Fruit fly (Drosophila melanogaster) whole organism, embryonic: ENCODE data around the gene CG8993.

Experiments used
- Awh ChIP-seq: fragments of 200-800 bp; sonication (Bioruptor generic); IDR thresholded peaks from 2 replicates; pipeline ENCODE4, ENCODE4 v1.3.6; 2022; ENCODE audit warnings: missing biosample characterization, missing genetic modification characterization
- BtbVII ChIP-seq: fragments of 200-800 bp; sonication (Bioruptor generic); optimal IDR thresholded peaks from 3 replicates; lab custom pipeline; 2017; ENCODE audit warnings: missing biosample characterization, mild to moderate bottlenecking, missing genetic modification characterization
- CG10267 ChIP-seq: fragments of 200-800 bp; sonication (Bioruptor generic); optimal IDR thresholded peaks from 2 replicates; lab custom pipeline; 2018; ENCODE audit warnings: missing biosample characterization, mild to moderate bottlenecking, missing genetic modification characterization, moderate library complexity
- CG11695 ChIP-seq: fragments of 200-800 bp; sonication (Bioruptor generic); IDR thresholded peaks from 3 replicates; pipeline ENCODE4 v1.3.6; 2022; ENCODE audit warnings: missing biosample characterization, missing genetic modification characterization
- CG12769 ChIP-seq: fragments of 200-800 bp; sonication (Bioruptor generic); optimal IDR thresholded peaks from 2 replicates; lab custom pipeline; 2019; ENCODE audit warnings: missing biosample characterization, mild to moderate bottlenecking, missing genetic modification characterization, moderate library complexity
- CG13775 ChIP-seq: fragments of 200-800 bp; sonication (Bioruptor generic); optimal IDR thresholded peaks from 3 replicates; lab custom pipeline; 2017; ENCODE audit warnings: missing biosample characterization, mild to moderate bottlenecking, missing genetic modification characterization
- CG15601 ChIP-seq: fragments of 200-800 bp; sonication (Bioruptor generic); optimal IDR thresholded peaks from 3 replicates; lab custom pipeline; 2019; ENCODE audit warnings: missing biosample characterization, mild to moderate bottlenecking, missing genetic modification characterization, moderate library complexity
- CG15696 ChIP-seq: fragments of 200-800 bp; sonication (Bioruptor generic); optimal IDR thresholded peaks from 2 replicates; lab custom pipeline; 2019; ENCODE audit warnings: missing biosample characterization, mild to moderate bottlenecking, missing genetic modification characterization, moderate library complexity
- CG31441 ChIP-seq: fragments of 200-800 bp; sonication (Bioruptor generic); IDR thresholded peaks from 2 replicates; pipeline ENCODE4 v1.3.6; 2022; ENCODE audit warnings: missing biosample characterization, missing genetic modification characterization
- CG3281 ChIP-seq: fragments of 200-800 bp; sonication (Bioruptor generic); optimal IDR thresholded peaks from 3 replicates; lab custom pipeline; 2017; ENCODE audit warnings: missing biosample characterization, mild to moderate bottlenecking, missing genetic modification characterization
- CG34376 ChIP-seq: fragments of 200-800 bp; sonication (Bioruptor generic); optimal IDR thresholded peaks from 2 replicates; lab custom pipeline; 2018; ENCODE audit warnings: missing biosample characterization, mild to moderate bottlenecking, missing genetic modification characterization
- CG4360 ChIP-seq: fragments of 200-800 bp; sonication (Bioruptor generic); IDR thresholded peaks from 2 replicates; pipeline ENCODE4 v1.3.6; 2022; ENCODE audit warnings: missing biosample characterization, missing genetic modification characterization
- CG6654 ChIP-seq: fragments of 200-800 bp; sonication (Bioruptor generic); optimal IDR thresholded peaks from 2 replicates; lab custom pipeline; 2017; ENCODE audit warnings: missing biosample characterization, mild to moderate bottlenecking, missing genetic modification characterization
- CG6791 ChIP-seq: fragments of 200-800 bp; sonication (Bioruptor generic); IDR thresholded peaks from 3 replicates; pipeline ENCODE4 v1.3.6; 2022; ENCODE audit warnings: missing biosample characterization, missing genetic modification characterization; ENCODE audit not compliant: partially characterized antibody
- CG8924 ChIP-seq: fragments of 200-800 bp; optimal IDR thresholded peaks from 3 replicates; lab custom pipeline; 2019; ENCODE audit warnings: missing biosample characterization, mild to moderate bottlenecking, missing genetic modification characterization, moderate library complexity
- Deaf1 ChIP-seq: fragments of 200-800 bp; optimal IDR thresholded peaks from 3 replicates; lab custom pipeline; 2019; ENCODE audit warnings: missing biosample characterization, mild to moderate bottlenecking, missing genetic modification characterization, moderate library complexity
- Doc2 ChIP-seq: fragments of 200-800 bp; sonication (Bioruptor generic); IDR thresholded peaks from 2 replicates; pipeline ENCODE4 v1.3.6; 2022; ENCODE audit warnings: missing biosample characterization, missing genetic modification characterization
- Ets65A ChIP-seq: fragments of 200-800 bp; sonication (Bioruptor generic); peaks from one replicate; lab custom pipeline; 2016; ENCODE audit warnings: missing biosample characterization, missing genetic modification characterization
- GATAe ChIP-seq: fragments of 200-800 bp; sonication (Bioruptor generic); conservative IDR thresholded peaks from 2 replicates; pipeline ENCODE4 v1.3.6; 2022; ENCODE audit warnings: missing biosample characterization, missing genetic modification characterization
- Hmx ChIP-seq: fragments of 200-800 bp; sonication (Bioruptor generic); optimal IDR thresholded peaks from 2 replicates; lab custom pipeline; 2016; ENCODE audit warnings: missing biosample characterization, missing genetic modification characterization
- Jarid2 ChIP-seq: fragments of 200-800 bp; sonication (Bioruptor generic); optimal IDR thresholded peaks from 3 replicates; lab custom pipeline; 2017; ENCODE audit warnings: mild to moderate bottlenecking, missing biosample characterization, missing genetic modification reagents, missing genetic modification characterization
- NFAT ChIP-seq: fragments of 200-800 bp; sonication (Bioruptor generic); IDR thresholded peaks from 2 replicates; pipeline ENCODE4 v1.3.6; 2022; ENCODE audit warnings: missing biosample characterization, missing genetic modification characterization
- Pdp1 ChIP-seq, 2 experiments: fragments of 200-800 bp; sonication (Bioruptor generic); optimal IDR thresholded peaks; 3 replicates each; lab custom pipeline; 2016; ENCODE audit warnings: missing biosample characterization in 2 of 2, missing genetic modification characterization in 2 of 2, mild to moderate bottlenecking in 1 of 2, moderate library complexity in 1 of 2
- Rfx ChIP-seq: fragments of 200-800 bp; sonication (Bioruptor generic); IDR thresholded peaks from 2 replicates; pipeline ENCODE4 v1.3.6; 2022; ENCODE audit warnings: missing biosample characterization, missing genetic modification characterization
- Sry-β ChIP-seq: fragments of 200-800 bp; sonication (Bioruptor generic); optimal IDR thresholded peaks from 2 replicates; lab custom pipeline; 2018; ENCODE audit warnings: missing biosample characterization, mild to moderate bottlenecking, missing genetic modification characterization, moderate library complexity
- Trl ChIP-seq, 3 experiments: fragments of >200 bp in 2 of 3; fragments of 200-800 bp in 1 of 3; sonication (Bioruptor generic) in 1 of 3; optimal IDR thresholded peaks; 2 replicates in 1 of 3; 3 replicates in 2 of 3; lab custom pipeline; 2016 to 2017; ENCODE audit warnings: missing biosample characterization in 1 of 3, missing genetic modification characterization in 1 of 3
- dati ChIP-seq: fragments of 200-800 bp; sonication (Bioruptor generic); IDR thresholded peaks from 2 replicates; pipeline ENCODE4 v1.3.6; 2022; ENCODE audit warnings: missing biosample characterization, missing genetic modification characterization
- exex ChIP-seq: fragments of 200-800 bp; sonication (Bioruptor generic); optimal IDR thresholded peaks from 4 replicates; lab custom pipeline; 2018; ENCODE audit warnings: missing biosample characterization, mild to moderate bottlenecking, missing genetic modification characterization, moderate library complexity
- ftz-f1 ChIP-seq: fragments of 200-800 bp; sonication (Bioruptor generic); optimal IDR thresholded peaks from 2 replicates; lab custom pipeline; 2016; ENCODE audit warnings: missing biosample characterization, missing genetic modification characterization
- gem ChIP-seq: fragments of 200-800 bp; sonication (Bioruptor generic); optimal IDR thresholded peaks from 2 replicates; lab custom pipeline; 2019; ENCODE audit warnings: missing biosample characterization, mild to moderate bottlenecking, missing genetic modification characterization, moderate library complexity
- grn ChIP-seq: fragments of 200-800 bp; sonication (Bioruptor generic); optimal IDR thresholded peaks from 3 replicates; lab custom pipeline; 2017; ENCODE audit warnings: missing biosample characterization, missing genetic modification characterization
- gt ChIP-seq: fragments of 200-800 bp; sonication (Bioruptor generic); IDR thresholded peaks from 2 replicates; pipeline ENCODE4 v1.3.6; 2022; ENCODE audit warnings: missing biosample characterization, missing genetic modification characterization
- hb ChIP-seq: fragments of 200-800 bp; sonication (Bioruptor generic); IDR thresholded peaks from 3 replicates; pipeline ENCODE4 v1.3.6; 2022; ENCODE audit warnings: missing biosample characterization, missing genetic modification characterization; ENCODE audit not compliant: partially characterized antibody
- pb ChIP-seq: fragments of 200-800 bp; sonication (Bioruptor generic); optimal IDR thresholded peaks from 3 replicates; lab custom pipeline; 2016; ENCODE audit warnings: missing biosample characterization, missing genetic modification characterization
- peb ChIP-seq: fragments of 200-800 bp; sonication (Bioruptor generic); IDR thresholded peaks from 2 replicates; pipeline ENCODE4 v1.3.6; 2022; ENCODE audit warnings: missing biosample characterization, missing genetic modification characterization
- rib ChIP-seq: fragments of 200-800 bp; sonication (Bioruptor generic); IDR thresholded peaks from 2 replicates; pipeline ENCODE4 v1.3.6; 2022; ENCODE audit warnings: missing biosample characterization, missing genetic modification characterization
- sc ChIP-seq, 3 experiments: fragments of >200 bp in 2 of 3; fragments of 200-800 bp in 1 of 3; sonication (Bioruptor generic) in 1 of 3; optimal IDR thresholded peaks; 2 replicates in 2 of 3; 3 replicates in 1 of 3; lab custom pipeline; 2017; ENCODE audit warnings: mild to moderate bottlenecking in 1 of 3, missing biosample characterization in 1 of 3, missing genetic modification characterization in 1 of 3, missing genetic modification reagents in 1 of 3
- sug ChIP-seq: fragments of 200-800 bp; optimal IDR thresholded peaks from 2 replicates; lab custom pipeline; 2019; ENCODE audit warnings: missing biosample characterization, mild to moderate bottlenecking, missing genetic modification characterization, moderate library complexity
- tio ChIP-seq: fragments of 200-800 bp; sonication (Bioruptor generic); optimal IDR thresholded peaks from 2 replicates; lab custom pipeline; 2017; ENCODE audit warnings: missing biosample characterization, missing genetic modification characterization, inconsistent platforms
- z ChIP-seq: fragments of 200-800 bp; sonication (Bioruptor generic); IDR thresholded peaks from 3 replicates; pipeline ENCODE4 v1.3.6; 2022; ENCODE audit warnings: missing biosample characterization, missing genetic modification characterization
- zfh2 ChIP-seq: fragments of 200-800 bp; sonication (Bioruptor generic); optimal IDR thresholded peaks from 2 replicates; lab custom pipeline; 2016; ENCODE audit warnings: missing biosample characterization, missing genetic modification characterization

Gene CG8993

dm6 chr3L:2400227-2400840, 28.3 kb downstream of the CG8993 start (continued):
- TF ChIP-seq CG3281 (GFP tag; lab: Kevin White, UChicago): no peak
- TF ChIP-seq Pdp1 (GFP tag; optimal IDR thresholded peaks at IDR 0.05; lab: Kevin White, UChicago): peak in 1 of 2 experiments; percentile 41
- TF ChIP-seq Sry-β (GFP tag; lab: Kevin White, UChicago): no peak
- TF ChIP-seq GATAe: no peak
- peak; percentile 55 for TF ChIP-seq Ets65A
- no peak for TF ChIP-seq gem (tag; lab: Kevin White, UChicago)
- no peak for TF ChIP-seq CG6654 (GFP tag; lab: Kevin White, UChicago)
- TF ChIP-seq sug (tag; lab: Kevin White, UChicago): peak; percentile 49
- TF ChIP-seq z (GFP tag; lab: Robert Waterston, UW): no peak
- TF ChIP-seq CG13775 (GFP tag; lab: Kevin White, UChicago): no peak
- peak; percentile 43 for TF ChIP-seq grn (GFP tag; lab: Kevin White, UChicago)
- TF ChIP-seq Trl (optimal IDR thresholded peaks at IDR 0.05; lab: Kevin White, UChicago): peak; percentile 33 to 70
- TF ChIP-seq Trl (GFP tag; optimal IDR thresholded peaks at IDR 0.05; lab: Kevin White, UChicago): no peak
- peak; percentile 62 for TF ChIP-seq CG12769 (tag; lab: Kevin White, UChicago)
- no peak for TF ChIP-seq hb (GFP tag; lab: Robert Waterston, UW)
- TF ChIP-seq CG10267: no peak
- no peak for TF ChIP-seq CG11695 (GFP tag; lab: Robert Waterston, UW)
- TF ChIP-seq gt: no peak
- TF ChIP-seq Rfx (GFP tag; lab: Robert Waterston, UW): 0 out of 2 replicates have a peak, but pooled peaks have one; percentile 7
- no peak for TF ChIP-seq tio (GFP tag; lab: Kevin White, UChicago)
- TF ChIP-seq ftz-f1 (GFP tag; lab: Kevin White, UChicago): peak; percentile 46
- TF ChIP-seq Hmx: no peak
- no peak for TF ChIP-seq dati (GFP tag; lab: Robert Waterston, UW)
- peak; percentile 63 for TF ChIP-seq Jarid2 (GFP tag; lab: Kevin White, UChicago)
- TF ChIP-seq sc (optimal IDR thresholded peaks at IDR 0.05; lab: Kevin White, UChicago): no peak
- no peak for TF ChIP-seq sc (GFP tag; optimal IDR thresholded peaks at IDR 0.05; lab: Kevin White, UChicago)
- TF ChIP-seq CG15601 (tag; lab: Kevin White, UChicago): no peak
- no peak for TF ChIP-seq Awh
- TF ChIP-seq pb: no peak
- TF ChIP-seq NFAT (GFP tag; lab: Robert Waterston, UW): peak; percentile 46
- TF ChIP-seq CG8924: no peak
- TF ChIP-seq peb: no peak
- peak; percentile 21 for TF ChIP-seq CG34376 (GFP tag; lab: Kevin White, UChicago)
- no peak for TF ChIP-seq zfh2 (GFP tag; lab: Kevin White, UChicago)
- TF ChIP-seq CG6791: no peak
- no peak for TF ChIP-seq CG15696 (tag; lab: Kevin White, UChicago)
- TF ChIP-seq rib: 0 out of 2 replicates have a peak, but pooled peaks have one; percentile 34
- peak; percentile 45 for TF ChIP-seq exex (tag; lab: Kevin White, UChicago)
- peak; percentile 27 for TF ChIP-seq Deaf1 (tag; lab: Kevin White, UChicago)
- TF ChIP-seq Doc2 (GFP tag; lab: Robert Waterston, UW): no peak
- TF ChIP-seq CG4360 (GFP tag; lab: Robert Waterston, UW): no peak
- no peak for TF ChIP-seq BtbVII
- TF ChIP-seq CG31441: no peak
- TF ChIP-seq, all 482 proteins: peak for 17
